Worm (Caenorhabditis elegans) whole organism, young adult: ENCODE measurements around the gene sri-6.

ENCODE experiments used
- B0336.3 ChIP-seq: fragments of 200-800 bp; sonication (Bioruptor generic); IDR thresholded peaks from 2 replicates; pipeline ENCODE4 v1.3.6; 2022; ENCODE audit warnings: missing genetic modification characterization, missing compliant biosample characterization
- D2030.7 ChIP-seq: fragments of 200-800 bp; sonication (Bioruptor generic); IDR thresholded peaks from 2 replicates; pipeline ENCODE4 v1.3.6; 2022; ENCODE audit warnings: missing genetic modification reagents, missing genetic modification characterization, missing compliant biosample characterization
- F33H1.4 ChIP-seq: fragments of 200-800 bp; sonication (Bioruptor generic); IDR thresholded peaks from 2 replicates; pipeline ENCODE4 v1.3.6; 2022; ENCODE audit warnings: missing genetic modification reagents, missing genetic modification characterization, missing compliant biosample characterization
- F57A8.1 ChIP-seq: fragments of 200-800 bp; sonication (Bioruptor generic); optimal IDR thresholded peaks from 2 replicates; lab custom pipeline; 2018; ENCODE audit warnings: mild to moderate bottlenecking, missing genetic modification characterization, moderate library complexity, missing compliant biosample characterization
- T26A5.8 ChIP-seq: sonication (generic microtip); optimal IDR thresholded peaks from 2 replicates; lab custom pipeline; 2016; ENCODE audit warnings: missing genetic modification characterization, missing compliant biosample characterization
- Y53F4B.3 ChIP-seq: fragments of 200-800 bp; sonication (Bioruptor generic); IDR thresholded peaks from 2 replicates; pipeline ENCODE4 v1.3.6; 2022; ENCODE audit warnings: missing genetic modification reagents, missing genetic modification characterization, missing compliant biosample characterization
- Y53G8AR.9 ChIP-seq: fragments of 200-800 bp; sonication (Bioruptor generic); conservative IDR thresholded peaks from 2 replicates; pipeline ENCODE4 v1.3.6; 2022; ENCODE audit warnings: missing genetic modification reagents, missing genetic modification characterization, missing compliant biosample characterization
- Y79H2A.3 ChIP-seq: fragments of 200-800 bp; sonication (Bioruptor generic); conservative IDR thresholded peaks from 2 replicates; pipeline ENCODE4 v1.3.6; 2022; ENCODE audit warnings: missing genetic modification reagents, missing genetic modification characterization, missing compliant biosample characterization
- ZK185.1 ChIP-seq: sonication (generic microtip); optimal IDR thresholded peaks from 2 replicates; lab custom pipeline; 2016; ENCODE audit warnings: mild to moderate bottlenecking, missing genetic modification characterization, missing compliant biosample characterization; ENCODE audit not compliant: poor library complexity, severe bottlenecking
- aptf-3 ChIP-seq: fragments of 200-800 bp; sonication (Bioruptor generic); IDR thresholded peaks from 2 replicates; pipeline ENCODE4 v1.3.6; 2022; ENCODE audit warnings: missing genetic modification characterization, missing compliant biosample characterization
- athp-1 ChIP-seq: sonication (generic microtip); optimal IDR thresholded peaks from 2 replicates; lab custom pipeline; 2017; ENCODE audit warnings: mild to moderate bottlenecking, missing genetic modification characterization, missing compliant biosample characterization
- bed-2 ChIP-seq: fragments of 200-800 bp; sonication (Bioruptor generic); IDR thresholded peaks from 2 replicates; pipeline ENCODE4 v1.3.6; 2022; ENCODE audit warnings: missing genetic modification reagents, missing genetic modification characterization, missing compliant biosample characterization
- ceh-91 ChIP-seq: fragments of 200-800 bp; sonication (Bioruptor generic); IDR thresholded peaks from 2 replicates; pipeline ENCODE4 v1.3.6; 2022; ENCODE audit warnings: missing genetic modification reagents, missing genetic modification characterization, missing compliant biosample characterization
- dpl-1 ChIP-seq: fragments of 150-350 bp; optimal IDR thresholded peaks from 2 replicates; lab custom pipeline; 2014; ENCODE audit warnings: missing biosample characterization, missing genetic modification reagents, missing genetic modification characterization
- efl-1 ChIP-seq: fragments of 150-350 bp; optimal IDR thresholded peaks from 2 replicates; lab custom pipeline; 2014; ENCODE audit warnings: missing biosample characterization, missing genetic modification reagents, missing genetic modification characterization
- gei-17 ChIP-seq: fragments of 200-800 bp; sonication (Bioruptor generic); optimal IDR thresholded peaks from 2 replicates; lab custom pipeline; 2018; ENCODE audit warnings: mild to moderate bottlenecking, missing genetic modification characterization, missing compliant biosample characterization
- let-607 ChIP-seq, 2 experiments: fragments of 200-800 bp in 1 of 2; sonication (Bioruptor generic) in 1 of 2; sonication (generic microtip) in 1 of 2; optimal IDR thresholded peaks; 2 replicates each; lab custom pipeline; 2016 to 2018; ENCODE audit warnings: mild to moderate bottlenecking in 2 of 2, missing compliant biosample characterization in 2 of 2, missing genetic modification characterization in 2 of 2, moderate library complexity in 2 of 2, missing genotype in 1 of 2
- lin-54 ChIP-seq: fragments of 200-800 bp; sonication (Bioruptor generic); optimal IDR thresholded peaks from 2 replicates; lab custom pipeline; 2018; ENCODE audit warnings: mild to moderate bottlenecking, missing genetic modification characterization, missing compliant biosample characterization
- lir-1 ChIP-seq: fragments of 200-800 bp; sonication (Bioruptor generic); conservative IDR thresholded peaks from 2 replicates; pipeline ENCODE4 v1.3.6; 2022; ENCODE audit warnings: missing genetic modification reagents, missing genetic modification characterization, missing compliant biosample characterization
- lsl-1 ChIP-seq: fragments of 200-800 bp; sonication (Bioruptor generic); optimal IDR thresholded peaks from 2 replicates; lab custom pipeline; 2018; ENCODE audit warnings: mild to moderate bottlenecking, missing genetic modification characterization, moderate library complexity, missing compliant biosample characterization
- madf-8 ChIP-seq: fragments of 200-800 bp; sonication (Bioruptor generic); conservative IDR thresholded peaks from 2 replicates; pipeline ENCODE4 v1.3.6; 2022; ENCODE audit warnings: missing genetic modification reagents, missing genetic modification characterization, missing compliant biosample characterization
- nhr-27 ChIP-seq: fragments of 200-800 bp; sonication (Bioruptor generic); optimal IDR thresholded peaks from 2 replicates; lab custom pipeline; 2018; ENCODE audit warnings: mild to moderate bottlenecking, missing genetic modification characterization, moderate library complexity, missing compliant biosample characterization
- nhr-80 ChIP-seq: sonication (generic microtip); optimal IDR thresholded peaks from 2 replicates; lab custom pipeline; 2016; ENCODE audit warnings: missing genetic modification characterization, missing compliant biosample characterization
- nhr-90 ChIP-seq: sonication (generic microtip); optimal IDR thresholded peaks from 2 replicates; lab custom pipeline; 2016; ENCODE audit warnings: missing genotype, mild to moderate bottlenecking, missing genetic modification characterization, missing compliant biosample characterization
- pha-4 ChIP-seq: fragments of 150-350 bp; sonication (generic microtip); optimal IDR thresholded peaks from 2 replicates; lab custom pipeline; 2014; ENCODE audit warnings: missing biosample characterization, missing genetic modification reagents, missing genetic modification characterization
- rec-8 ChIP-seq, 2 experiments: sonication (generic microtip); optimal IDR thresholded peaks; 2 replicates each; lab custom pipeline; 2016; ENCODE audit warnings: mild to moderate bottlenecking in 2 of 2, missing genetic modification characterization in 2 of 2, missing genetic modification reagents in 2 of 2, missing genotype in 2 of 2, missing biosample characterization in 1 of 2, missing compliant biosample characterization in 1 of 2, moderate library complexity in 1 of 2
- snpc-1.1 ChIP-seq: sonication (generic microtip); optimal IDR thresholded peaks from 2 replicates; lab custom pipeline; 2017; ENCODE audit warnings: missing genetic modification characterization, mild to moderate bottlenecking, missing compliant biosample characterization, antibody characterized with exemption, moderate library complexity, missing genotype, missing genetic modification reagents; ENCODE audit not compliant: insufficient read depth
- somi-1 ChIP-seq: fragments of 200-800 bp; sonication (Bioruptor generic); optimal IDR thresholded peaks from 2 replicates; lab custom pipeline; 2018; ENCODE audit warnings: mild to moderate bottlenecking, missing genetic modification characterization, missing compliant biosample characterization
- unc-62 ChIP-seq: fragments of 150-350 bp; optimal IDR thresholded peaks from 2 replicates; lab custom pipeline; 2014; ENCODE audit warnings: missing biosample characterization, missing genetic modification reagents, missing genetic modification characterization
- ztf-22 ChIP-seq: fragments of 200-800 bp; sonication (Bioruptor generic); optimal IDR thresholded peaks from 2 replicates; lab custom pipeline; 2018; ENCODE audit warnings: mild to moderate bottlenecking, missing genetic modification characterization, moderate library complexity, missing compliant biosample characterization
- ztf-25 ChIP-seq: fragments of 200-800 bp; sonication (Bioruptor generic); IDR thresholded peaks from 2 replicates; pipeline ENCODE4 v1.3.6; 2022; ENCODE audit warnings: missing genetic modification reagents, missing genetic modification characterization, missing compliant biosample characterization
- ztf-26 ChIP-seq: sonication (generic microtip); optimal IDR thresholded peaks from 2 replicates; lab custom pipeline; 2017; ENCODE audit warnings: missing genetic modification characterization, missing compliant biosample characterization
- ztf-3 ChIP-seq: fragments of 200-800 bp; sonication (Bioruptor generic); optimal IDR thresholded peaks from 2 replicates; lab custom pipeline; 2018; ENCODE audit warnings: mild to moderate bottlenecking, missing genetic modification characterization, missing compliant biosample characterization
- ztf-6 ChIP-seq: fragments of 200-800 bp; sonication (Bioruptor generic); IDR thresholded peaks from 2 replicates; pipeline ENCODE4 v1.3.6; 2022; ENCODE audit warnings: missing genetic modification reagents, missing genetic modification characterization, missing compliant biosample characterization

Gene sri-6

DNA sequence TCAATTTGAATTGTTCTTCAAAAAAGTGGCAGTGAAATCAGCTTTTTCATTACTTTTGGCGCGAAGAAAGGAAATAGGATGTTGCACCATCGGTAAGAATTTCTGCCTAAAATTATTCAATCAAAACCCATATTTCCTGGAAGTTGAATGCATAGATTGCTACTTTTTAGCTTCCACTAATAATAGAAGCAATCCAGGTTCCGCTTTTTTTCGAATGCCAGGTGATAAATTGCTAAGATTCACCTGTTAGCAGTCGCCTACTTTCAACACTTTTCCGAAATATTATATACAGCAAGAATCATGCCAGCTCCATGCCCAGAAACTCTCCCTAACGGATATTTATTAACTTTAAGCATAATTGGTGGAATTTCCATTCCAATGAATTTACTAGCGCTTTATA is at the start of gene sri-6:
Gene sri-6 (plus strand): TSS at position 301 of the 400 bp plus-strand sequence.
- TF ChIP-seq T26A5.8 (tag; lab: Kevin White, UChicago), result no peak
- no peak for TF ChIP-seq F57A8.1
- TF ChIP-seq let-607 (tag; optimal IDR thresholded peaks at IDR 0.05; lab: Kevin White, UChicago), result no peak
- TF ChIP-seq Y79H2A.3 (GFP tag; lab: Robert Waterston, UW), result no peak
- TF ChIP-seq, all 124 proteins: peak for 0

DNA sequence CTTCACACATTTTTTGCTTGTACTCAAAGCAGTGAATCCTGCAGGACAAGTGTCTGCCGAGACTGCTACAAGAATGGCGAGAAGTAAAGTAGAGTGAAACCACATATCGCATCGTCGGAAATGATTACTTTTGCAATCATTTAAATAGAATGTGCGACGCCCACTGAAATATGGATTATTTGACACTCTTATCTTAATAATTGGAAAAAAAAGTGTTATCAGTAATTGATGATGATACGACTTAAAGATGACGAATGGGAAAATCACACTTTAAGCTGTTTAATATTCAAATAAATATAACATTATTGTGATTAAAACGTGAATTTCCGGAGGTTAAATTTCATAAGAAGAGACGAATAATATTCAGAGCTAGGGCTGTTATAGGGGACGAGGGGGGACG is 47.5 kb upstream of the sri-6 start, which contains the start of gene clec-41:
Gene clec-41 (minus strand): TSS at position 147 of the 400 bp plus-strand sequence.
- no peak for TF ChIP-seq ztf-26 (tag; lab: Kevin White, UChicago)
- no peak for TF ChIP-seq ztf-22 (GFP tag; lab: Kevin White, UChicago)
- TF ChIP-seq ztf-25, result no peak
- peak; percentile 81 for TF ChIP-seq nhr-80 (tag; lab: Kevin White, UChicago)
- no peak for TF ChIP-seq somi-1
- TF ChIP-seq lin-54, result no peak
- TF ChIP-seq, all 124 proteins: peak for 1

- TF ChIP-seq Y53F4B.3, result no peak
- no peak for TF ChIP-seq ztf-3 (GFP tag; lab: Kevin White, UChicago)
- TF ChIP-seq unc-62 (GFP tag; lab: Kevin White, UChicago), result no peak
- TF ChIP-seq rec-8 (tag; optimal IDR thresholded peaks at IDR 0.05; lab: Kevin White, UChicago), result no peak
- no peak for TF ChIP-seq B0336.3
- no peak for TF ChIP-seq D2030.7 (GFP tag; lab: Robert Waterston, UW)
- TF ChIP-seq athp-1 (tag; lab: Kevin White, UChicago), result no peak
- TF ChIP-seq Y53G8AR.9 (GFP tag; lab: Robert Waterston, UW), result no peak
- TF ChIP-seq T26A5.8 (tag; lab: Kevin White, UChicago), result no peak
- no peak for TF ChIP-seq somi-1
- no peak for TF ChIP-seq pha-4
- TF ChIP-seq nhr-27 (tag; lab: Kevin White, UChicago), result no peak
- no peak for TF ChIP-seq snpc-1.1
- TF ChIP-seq lir-1 (GFP tag; lab: Robert Waterston, UW), result no peak
Measured at ce11 chrV:13138681-13139080, 46.8 kb upstream of the sri-6 start, which contains the start of gene dhc-3. Gene dhc-3, plus strand, starts transcription at chrV:13138981.

DNA sequence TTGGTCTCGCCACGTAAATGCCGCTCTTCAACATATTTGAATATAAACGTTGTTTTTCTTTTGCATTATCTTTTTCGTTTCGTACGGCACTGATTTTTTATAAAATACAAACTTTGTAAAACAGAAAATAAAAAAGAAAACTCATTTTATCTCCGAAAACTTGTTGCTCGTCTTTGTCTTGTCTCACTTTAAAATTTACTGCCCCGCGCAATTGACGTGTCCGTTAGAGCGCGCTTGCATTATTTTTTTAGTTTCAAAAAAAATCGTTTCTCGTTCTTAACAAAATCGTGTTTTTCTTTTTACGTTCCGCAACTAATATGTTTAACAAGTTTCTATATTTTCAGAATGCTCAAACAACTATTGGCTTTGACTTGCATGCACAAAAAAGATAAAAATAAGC is 32.9 kb upstream of the sri-6 start, which contains the start of gene noca-1:
Gene noca-1 (plus strand): TSS at position 345 of the 400 bp plus-strand sequence.
- TF ChIP-seq ceh-91 (0 out of 2 replicates have a peak, but pooled peaks have one; percentile 37), gei-17 (GFP tag; lab: Kevin White, UChicago) (no peak), efl-1 (peak; percentile 57), lsl-1 (peak; percentile 56), dpl-1 (GFP tag; lab: Kevin White, UChicago) (peak; percentile 40), F33H1.4 (peak; percentile 47), nhr-90 (no peak), madf-8 (GFP tag; lab: Robert Waterston, UW) (0 out of 2 replicates have a peak, but pooled peaks have one; percentile 7)

DNA sequence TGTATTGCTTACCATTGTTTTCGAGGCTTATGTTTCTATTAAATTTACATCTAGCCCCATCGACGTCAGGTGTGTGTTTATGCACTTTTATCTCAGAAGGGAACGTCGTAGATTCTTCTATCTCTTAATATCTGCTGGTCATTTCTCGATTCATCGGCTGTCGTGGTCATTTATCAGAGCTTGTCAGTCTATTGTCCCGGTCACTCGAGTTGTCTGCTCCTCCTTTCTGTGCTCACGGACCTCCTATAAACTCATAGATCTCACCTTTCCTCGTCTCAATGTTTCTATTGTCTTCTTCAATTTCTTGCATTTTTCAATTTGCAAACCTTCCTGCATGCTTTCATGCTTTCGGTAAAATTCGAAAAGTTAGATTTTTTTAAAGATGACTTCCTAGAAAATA is 31.3 kb upstream of the sri-6 start:
- TF ChIP-seq ZK185.1 (tag; lab: Kevin White, UChicago) (no peak), let-607 (tag; optimal IDR thresholded peaks at IDR 0.05; lab: Kevin White, UChicago) (no peak), bed-2 (GFP tag; lab: Robert Waterston, UW) (no peak), ztf-6 (GFP tag; lab: Robert Waterston, UW) (no peak), aptf-3 (GFP tag; lab: Robert Waterston, UW) (no peak)
